Fruit fly (Drosophila melanogaster) whole organism, adult: ENCODE results near the gene Nlg4.

Experiments used
- CG11617 ChIP-seq: fragments of 200-800 bp; sonication (Bioruptor generic); optimal IDR thresholded peaks from 2 replicates; lab custom pipeline; 2017; ENCODE audit warnings: mild to moderate bottlenecking, missing biosample characterization, missing genetic modification reagents, missing genetic modification characterization
- CG12768 ChIP-seq: fragments of 200-800 bp; sonication (Bioruptor generic); optimal IDR thresholded peaks from 2 replicates; lab custom pipeline; 2017; ENCODE audit warnings: missing biosample characterization, missing genetic modification characterization, mild to moderate bottlenecking, moderate library complexity, missing genetic modification reagents
- CG14711 ChIP-seq: fragments of 200-800 bp; sonication (Bioruptor generic); optimal IDR thresholded peaks from 2 replicates; lab custom pipeline; 2018; ENCODE audit warnings: missing biosample characterization, mild to moderate bottlenecking, missing genetic modification characterization, moderate library complexity
- CG1620 ChIP-seq: fragments of 200-800 bp; sonication (Bioruptor generic); optimal IDR thresholded peaks from 2 replicates; lab custom pipeline; 2016; ENCODE audit warnings: missing biosample characterization, missing genetic modification characterization
- CG33017 ChIP-seq: fragments of 200-800 bp; sonication (Bioruptor generic); optimal IDR thresholded peaks from 2 replicates; lab custom pipeline; 2018; ENCODE audit warnings: missing biosample characterization, mild to moderate bottlenecking, missing genetic modification characterization, moderate library complexity
- CG5204 ChIP-seq: fragments of 200-800 bp; sonication (Bioruptor generic); optimal IDR thresholded peaks from 2 replicates; lab custom pipeline; 2016; ENCODE audit warnings: missing biosample characterization, missing genetic modification characterization
- CG7045 ChIP-seq: fragments of 200-800 bp; sonication (Bioruptor generic); optimal IDR thresholded peaks from 2 replicates; lab custom pipeline; 2017; ENCODE audit warnings: missing biosample characterization, mild to moderate bottlenecking, missing genetic modification characterization
- CG7101 ChIP-seq: fragments of 200-800 bp; sonication (Bioruptor generic); optimal IDR thresholded peaks from 2 replicates; lab custom pipeline; 2018; ENCODE audit warnings: missing biosample characterization, mild to moderate bottlenecking, missing genetic modification characterization, moderate library complexity
- Clk ChIP-seq: fragments of 200-800 bp; sonication (Bioruptor generic); optimal IDR thresholded peaks from 2 replicates; lab custom pipeline; 2017; ENCODE audit warnings: missing biosample characterization, missing genetic modification characterization
- Crg-1 ChIP-seq: fragments of 200-800 bp; sonication (Bioruptor generic); optimal IDR thresholded peaks from 2 replicates; lab custom pipeline; 2016; ENCODE audit warnings: missing biosample characterization, missing genetic modification characterization
- Hr96 ChIP-seq: fragments of 200-800 bp; sonication (Bioruptor generic); optimal IDR thresholded peaks from 2 replicates; lab custom pipeline; 2016; ENCODE audit warnings: missing biosample characterization, missing genetic modification characterization
- Mnt ChIP-seq: fragments of 200-800 bp; sonication (Bioruptor generic); optimal IDR thresholded peaks from 2 replicates; lab custom pipeline; 2016; ENCODE audit warnings: missing biosample characterization, mild to moderate bottlenecking, missing genetic modification characterization
- bab1 ChIP-seq: fragments of 200-800 bp; sonication (Bioruptor generic); optimal IDR thresholded peaks from 3 replicates; lab custom pipeline; 2019; ENCODE audit warnings: missing biosample characterization, mild to moderate bottlenecking, missing genetic modification characterization, moderate library complexity
- cic ChIP-seq: fragments of 200-800 bp; sonication (Bioruptor generic); optimal IDR thresholded peaks from 2 replicates; lab custom pipeline; 2017; ENCODE audit warnings: missing biosample characterization, mild to moderate bottlenecking, missing genetic modification characterization, moderate library complexity
- cnc ChIP-seq, 2 experiments: fragments of >200 bp; optimal IDR thresholded peaks; 2 replicates each; lab custom pipeline; 2017
- kay ChIP-seq: fragments of 200-800 bp; sonication (Bioruptor generic); peaks from one replicate; lab custom pipeline; 2016; ENCODE audit warnings: missing biosample characterization, missing genetic modification characterization, borderline replicate concordance
- ovo ChIP-seq: fragments of 200-800 bp; sonication (Bioruptor generic); optimal IDR thresholded peaks from 2 replicates; lab custom pipeline; 2016; ENCODE audit warnings: missing biosample characterization, missing genetic modification characterization
- pad ChIP-seq: fragments of 200-800 bp; sonication (Bioruptor generic); optimal IDR thresholded peaks from 3 replicates; lab custom pipeline; 2017; ENCODE audit warnings: missing biosample characterization, missing genetic modification characterization, mild to moderate bottlenecking, moderate library complexity, missing genetic modification reagents
- tj ChIP-seq: fragments of 200-800 bp; sonication (Bioruptor generic); optimal IDR thresholded peaks from 3 replicates; lab custom pipeline; 2017; ENCODE audit warnings: missing biosample characterization, mild to moderate bottlenecking, missing genetic modification characterization, moderate library complexity
- toe ChIP-seq: fragments of 200-800 bp; sonication (Bioruptor generic); optimal IDR thresholded peaks from 2 replicates; lab custom pipeline; 2016; ENCODE audit warnings: missing biosample characterization, missing genetic modification characterization

Nlg4 gene

dm6 chr3R:20204478-20205030 lies at the start of gene Nlg4:
Gene Nlg4, plus strand, starts transcription at chr3R:20204809.
- no peak for TF ChIP-seq CG12768 (GFP tag; lab: Kevin White, UChicago)
- TF ChIP-seq Mnt (GFP tag; lab: Kevin White, UChicago) = peak; percentile 51

dm6 chr3R:20167635-20168395 lies 36.8 kb upstream of the Nlg4 start:
- TF ChIP-seq ovo = no peak
- TF ChIP-seq Hr96 = no peak
- TF ChIP-seq CG14711 (tag; lab: Kevin White, UChicago) = no peak
- no peak for TF ChIP-seq Crg-1 (GFP tag; lab: Kevin White, UChicago)
- TF ChIP-seq CG5204 (GFP tag; lab: Kevin White, UChicago) = no peak
- no peak for TF ChIP-seq CG7101 (tag; lab: Kevin White, UChicago)
- no peak for TF ChIP-seq Mnt (GFP tag; lab: Kevin White, UChicago)
- TF ChIP-seq kay (GFP tag; lab: Kevin White, UChicago) = no peak
- TF ChIP-seq CG7045 (GFP tag; lab: Kevin White, UChicago) = no peak
- TF ChIP-seq bab1 = no peak
- no peak for TF ChIP-seq CG1620 (GFP tag; lab: Kevin White, UChicago)
- no peak for TF ChIP-seq toe (GFP tag; lab: Kevin White, UChicago)

dm6 chr3R:20169135-20169534 lies 35.5 kb upstream of the Nlg4 start, which contains the start of gene CG5023:
Gene CG5023, plus strand, starts transcription at chr3R:20169435.
- TF ChIP-seq Clk (GFP tag; lab: Kevin White, UChicago) = no peak
- no peak for TF ChIP-seq CG7101 (tag; lab: Kevin White, UChicago)

- TF ChIP-seq CG5204 (GFP tag; lab: Kevin White, UChicago) (no peak), tj (GFP tag; lab: Kevin White, UChicago) (no peak), toe (GFP tag; lab: Kevin White, UChicago) (no peak), Clk (GFP tag; lab: Kevin White, UChicago) (no peak), Crg-1 (GFP tag; lab: Kevin White, UChicago) (no peak), bab1 (no peak), CG33017 (tag; lab: Kevin White, UChicago) (no peak), Mnt (GFP tag; lab: Kevin White, UChicago) (no peak), CG7101 (tag; lab: Kevin White, UChicago) (no peak), ovo (no peak), Hr96 (no peak), CG11617 (GFP tag; lab: Kevin White, UChicago) (no peak), cnc (optimal IDR thresholded peaks at IDR 0.05; lab: Kevin White, UChicago) (no peak), CG12768 (GFP tag; lab: Kevin White, UChicago) (no peak), pad (no peak), cic (GFP tag; lab: Kevin White, UChicago) (no peak), CG14711 (tag; lab: Kevin White, UChicago) (no peak), kay (GFP tag; lab: Kevin White, UChicago) (no peak), CG7045 (GFP tag; lab: Kevin White, UChicago) (no peak)
Observed at dm6 chr3R:20185057-20185456, 19.6 kb upstream of the Nlg4 start.

- TF ChIP-seq cnc (optimal IDR thresholded peaks at IDR 0.05; lab: Kevin White, UChicago) (no peak), CG7101 (tag; lab: Kevin White, UChicago) (no peak), cic (GFP tag; lab: Kevin White, UChicago) (no peak), CG33017 (tag; lab: Kevin White, UChicago) (no peak), tj (GFP tag; lab: Kevin White, UChicago) (no peak), CG14711 (tag; lab: Kevin White, UChicago) (no peak), kay (GFP tag; lab: Kevin White, UChicago) (no peak), Mnt (GFP tag; lab: Kevin White, UChicago) (no peak)
Observed at dm6 chr3R:20209691-20210090, 5.1 kb downstream of the Nlg4 start, which contains the start of gene CG17199. Gene CG17199, minus strand, starts transcription at chr3R:20209791.

- TF ChIP-seq bab1 (no peak), CG7045 (GFP tag; lab: Kevin White, UChicago) (no peak), pad (no peak), CG33017 (tag; lab: Kevin White, UChicago) (no peak), cnc (optimal IDR thresholded peaks at IDR 0.05; lab: Kevin White, UChicago) (no peak), kay (GFP tag; lab: Kevin White, UChicago) (no peak), CG11617 (GFP tag; lab: Kevin White, UChicago) (no peak), tj (GFP tag; lab: Kevin White, UChicago) (no peak), CG7101 (tag; lab: Kevin White, UChicago) (no peak), CG1620 (GFP tag; lab: Kevin White, UChicago) (no peak), cic (GFP tag; lab: Kevin White, UChicago) (no peak), Clk (GFP tag; lab: Kevin White, UChicago) (no peak), CG12768 (GFP tag; lab: Kevin White, UChicago) (no peak), ovo (no peak), toe (GFP tag; lab: Kevin White, UChicago) (no peak)
Observed at dm6 chr3R:20227548-20227947, 22.9 kb downstream of the Nlg4 start.
